Worm (Caenorhabditis elegans) whole organism, early embryonic: ENCODE results near the gene perm-1.

ENCODE experiments used
- B0310.2 ChIP-seq: sonication (generic microtip); optimal IDR thresholded peaks from 2 replicates; lab custom pipeline; 2016; ENCODE audit warnings: mild to moderate bottlenecking, missing genetic modification characterization, missing compliant biosample characterization
- ama-1 ChIP-seq: fragments of 150-350 bp; optimal IDR thresholded peaks from 2 replicates; lab custom pipeline; 2014
- ceh-36 ChIP-seq: sonication (generic microtip); optimal IDR thresholded peaks from 2 replicates; lab custom pipeline; 2016; ENCODE audit warnings: missing genetic modification characterization, inconsistent platforms, missing compliant biosample characterization
- ets-7 ChIP-seq: sonication (generic microtip); optimal IDR thresholded peaks from 2 replicates; lab custom pipeline; 2016; ENCODE audit warnings: missing genotype, missing genetic modification characterization, missing compliant biosample characterization
- flt-1 ChIP-seq: fragments of 200-800 bp; sonication (Bioruptor generic); IDR thresholded peaks from 2 replicates; pipeline ENCODE4 v1.3.6; 2022; ENCODE audit warnings: missing genetic modification characterization, missing compliant biosample characterization
- hmbx-1 ChIP-seq: sonication (generic microtip); optimal IDR thresholded peaks from 2 replicates; lab custom pipeline; 2016; ENCODE audit warnings: mild to moderate bottlenecking, missing genetic modification characterization, missing compliant biosample characterization
- hmg-4 ChIP-seq: fragments of 200-800 bp; sonication (Bioruptor generic); optimal IDR thresholded peaks from 2 replicates; lab custom pipeline; 2018; ENCODE audit warnings: mild to moderate bottlenecking, missing genetic modification characterization, missing compliant biosample characterization
- hnd-1 ChIP-seq: sonication (generic microtip); optimal IDR thresholded peaks from 2 replicates; lab custom pipeline; 2016; ENCODE audit warnings: missing genetic modification characterization, missing compliant biosample characterization
- pes-1 ChIP-seq: fragments of 200-800 bp; sonication (Bioruptor generic); IDR thresholded peaks from 2 replicates; pipeline ENCODE4 v1.3.6; 2022; ENCODE audit warnings: missing genetic modification reagents, missing genetic modification characterization, missing compliant biosample characterization
- scrt-1 ChIP-seq: fragments of 200-800 bp; sonication (Bioruptor generic); IDR thresholded peaks from 2 replicates; pipeline ENCODE4 v1.3.6; 2022; ENCODE audit warnings: missing genetic modification characterization, missing compliant biosample characterization
- sea-1 ChIP-seq: fragments of 200-800 bp; sonication (Bioruptor generic); conservative IDR thresholded peaks from 2 replicates; pipeline ENCODE4 v1.3.6; 2022; ENCODE audit warnings: missing genetic modification characterization, missing compliant biosample characterization
- tbx-11 ChIP-seq: fragments of 200-800 bp; sonication (Bioruptor generic); IDR thresholded peaks from 2 replicates; pipeline ENCODE4 v1.3.6; 2022; ENCODE audit warnings: missing genetic modification characterization, missing compliant biosample characterization

DNA sequence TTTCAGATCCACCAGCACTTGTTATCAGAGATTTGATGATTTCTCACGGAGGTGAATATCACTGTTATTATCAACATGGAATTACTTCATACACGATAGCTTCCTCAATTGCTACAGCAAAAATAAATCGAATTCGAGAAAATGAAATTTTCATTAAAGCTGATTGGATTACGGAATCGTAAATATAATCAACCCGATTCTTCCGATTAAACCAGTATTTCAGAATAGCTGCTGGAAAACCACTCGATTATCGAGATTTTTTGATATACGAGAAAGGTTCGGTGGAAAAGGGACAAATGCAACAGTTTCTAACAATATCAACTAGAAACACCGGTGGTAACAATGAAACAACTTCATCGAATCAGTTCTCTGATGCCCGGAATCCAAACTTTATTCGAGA, 21.4 kb downstream of the perm-1 start:
- no peak for TF ChIP-seq B0310.2 (tag; lab: Kevin White, UChicago)
- TF ChIP-seq flt-1, result no peak
- no peak for TF ChIP-seq ceh-36 (tag; lab: Kevin White, UChicago)
- no peak for TF ChIP-seq hmg-4 (GFP tag; lab: Kevin White, UChicago)
- TF ChIP-seq ama-1 (lab: Kevin White, UChicago), result no peak
- TF ChIP-seq pes-1 (GFP tag; lab: Robert Waterston, UW), result no peak
- TF ChIP-seq hmbx-1 (tag; lab: Kevin White, UChicago), result no peak
- no peak for TF ChIP-seq sea-1 (GFP tag; lab: Robert Waterston, UW)
- no peak for TF ChIP-seq hnd-1 (tag; lab: Kevin White, UChicago)
- TF ChIP-seq tbx-11 (GFP tag; lab: Robert Waterston, UW), result no peak
- no peak for TF ChIP-seq scrt-1 (GFP tag; lab: Robert Waterston, UW)
- no peak for TF ChIP-seq ets-7 (tag; lab: Kevin White, UChicago)
